Worm (Caenorhabditis elegans): ENCODE data around the gene C16D9.3.

Gene C16D9.3

DNA sequence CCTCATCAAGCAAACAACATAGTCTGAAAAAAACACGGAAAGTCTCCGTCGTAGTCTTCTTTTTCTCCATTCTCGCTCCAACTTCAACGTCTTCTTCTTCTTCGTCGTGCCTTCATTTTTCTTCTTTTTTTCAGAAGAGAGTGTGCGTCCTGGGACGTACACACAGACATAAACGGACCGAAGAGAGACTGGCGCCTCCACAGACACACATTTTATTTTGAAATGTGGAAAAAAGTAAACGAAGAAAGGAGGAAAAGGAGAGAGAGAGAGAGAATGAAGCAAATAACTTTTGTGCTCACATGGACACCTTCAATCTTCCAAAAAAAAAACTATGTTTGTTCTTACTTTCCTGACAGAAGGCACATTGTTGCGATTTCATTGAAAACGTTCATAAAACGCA lies 24.7 kb downstream of the C16D9.3 start:
- no peak for TF ChIP-seq lin-32 (GFP tag; optimal IDR thresholded peaks at IDR 0.05)

ce11 chrV:8213868-8214267 lies 26.0 kb downstream of the C16D9.3 start, which contains the start of gene K07C11.7:
TSS of gene K07C11.7 (minus strand) at chrV:8213968.
- no peak for TF ChIP-seq nhr-237 (tag; optimal IDR thresholded peaks at IDR 0.05)
- no peak for TF ChIP-seq M03D4.4 (tag; optimal IDR thresholded peaks at IDR 0.05)
- TF ChIP-seq cnd-1 (tag; optimal IDR thresholded peaks at IDR 0.05), result no peak
- TF ChIP-seq ztf-11 (tag; optimal IDR thresholded peaks at IDR 0.05), result no peak
- no peak for TF ChIP-seq bed-3 (GFP tag; optimal IDR thresholded peaks at IDR 0.05)
- TF ChIP-seq nhr-12 (tag; optimal IDR thresholded peaks at IDR 0.05), result no peak
- TF ChIP-seq elt-1 (tag; optimal IDR thresholded peaks at IDR 0.05; ENCODE audit: borderline replicate concordance, insufficient read depth), result no peak
- TF ChIP-seq sem-2 (GFP tag; optimal IDR thresholded peaks at IDR 0.05), result no peak
- TF ChIP-seq sptf-1 (tag; optimal IDR thresholded peaks at IDR 0.05), result no peak
- TF ChIP-seq ceh-39 (tag; optimal IDR thresholded peaks at IDR 0.05), result no peak
- TF ChIP-seq ham-2 (GFP tag; optimal IDR thresholded peaks at IDR 0.05), result no peak
- TF ChIP-seq unc-62 (GFP tag; optimal IDR thresholded peaks at IDR 0.05), result no peak
- no peak for TF ChIP-seq lsy-2 (tag; optimal IDR thresholded peaks at IDR 0.05)
- TF ChIP-seq ces-1 (GFP tag; optimal IDR thresholded peaks at IDR 0.05), result no peak
- TF ChIP-seq hlh-1 (tag; optimal IDR thresholded peaks at IDR 0.05), result no peak
- no peak for TF ChIP-seq flh-1 (GFP tag; optimal IDR thresholded peaks at IDR 0.05)
- TF ChIP-seq blmp-1 (tag; optimal IDR thresholded peaks at IDR 0.05), result no peak
- no peak for TF ChIP-seq zip-8 (tag; optimal IDR thresholded peaks at IDR 0.05)
- TF ChIP-seq nhr-2 (tag; optimal IDR thresholded peaks at IDR 0.05), result no peak

DNA sequence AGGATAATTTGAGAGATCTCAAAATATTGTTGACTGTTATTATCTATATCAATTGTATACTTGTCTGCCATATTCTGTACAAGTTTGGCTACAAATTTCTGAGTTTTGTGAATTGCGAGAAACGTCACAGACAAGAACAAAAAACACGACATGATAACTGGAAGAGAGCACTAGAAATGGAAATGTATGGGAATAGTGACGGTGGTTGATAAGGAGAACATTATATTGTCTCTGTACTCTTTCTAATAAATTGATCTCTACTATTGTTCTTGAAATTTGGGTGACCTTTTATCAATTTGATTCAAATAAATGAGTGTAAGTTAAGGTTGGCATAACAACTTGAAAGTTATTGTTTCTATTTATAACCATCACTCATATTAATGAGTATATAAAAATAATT lies 27.0 kb downstream of the C16D9.3 start:
- no peak for TF ChIP-seq elt-1 (tag; optimal IDR thresholded peaks at IDR 0.05; ENCODE audit: borderline replicate concordance, insufficient read depth)
- TF ChIP-seq zip-8 (tag; optimal IDR thresholded peaks at IDR 0.05), result no peak
- TF ChIP-seq M03D4.4 (tag; optimal IDR thresholded peaks at IDR 0.05), result no peak
- no peak for TF ChIP-seq ztf-11 (tag; optimal IDR thresholded peaks at IDR 0.05)
- TF ChIP-seq snpc-4 (tag; optimal IDR thresholded peaks at IDR 0.05), result no peak
- TF ChIP-seq blmp-1 (tag; optimal IDR thresholded peaks at IDR 0.05), result no peak
- TF ChIP-seq nhr-28 (tag; optimal IDR thresholded peaks at IDR 0.05), result no peak
- TF ChIP-seq flh-1 (GFP tag; optimal IDR thresholded peaks at IDR 0.05), result no peak
- TF ChIP-seq tbx-8 (GFP tag; optimal IDR thresholded peaks at IDR 0.05), result no peak
- TF ChIP-seq ham-2 (GFP tag; optimal IDR thresholded peaks at IDR 0.05), result no peak
- TF ChIP-seq unc-39 (tag; optimal IDR thresholded peaks at IDR 0.05), result no peak
- no peak for TF ChIP-seq mls-2 (tag; optimal IDR thresholded peaks at IDR 0.05)
- TF ChIP-seq elt-3 (tag; optimal IDR thresholded peaks at IDR 0.05), result no peak
- TF ChIP-seq nhr-12 (tag; optimal IDR thresholded peaks at IDR 0.05), result no peak
- TF ChIP-seq mab-5 (tag; optimal IDR thresholded peaks at IDR 0.05), result no peak

DNA sequence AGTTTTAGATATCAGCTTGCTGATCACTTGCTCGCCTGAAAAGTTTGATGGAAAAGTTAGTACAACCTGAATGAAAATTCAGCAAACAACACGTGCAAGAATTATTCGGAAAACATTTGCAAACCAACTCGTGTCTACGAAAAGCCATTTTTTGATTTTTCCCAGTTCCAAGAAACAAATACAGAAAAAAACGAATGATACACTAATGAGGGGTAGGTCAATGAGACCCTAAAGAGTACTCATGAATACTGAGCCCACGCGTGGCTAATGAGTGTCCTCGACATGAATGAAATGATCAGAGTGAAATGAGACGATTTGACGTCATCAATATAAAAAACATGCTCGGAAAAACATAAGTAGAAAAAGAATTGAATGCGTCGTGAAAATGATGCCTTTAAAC lies 27.8 kb downstream of the C16D9.3 start:
- no peak for TF ChIP-seq flh-1 (GFP tag; optimal IDR thresholded peaks at IDR 0.05)
- no peak for TF ChIP-seq zip-8 (tag; optimal IDR thresholded peaks at IDR 0.05)
- no peak for TF ChIP-seq unc-62 (GFP tag; optimal IDR thresholded peaks at IDR 0.05)
- no peak for TF ChIP-seq nhr-237 (tag; optimal IDR thresholded peaks at IDR 0.05)
- no peak for TF ChIP-seq nhr-2 (tag; optimal IDR thresholded peaks at IDR 0.05)
- TF ChIP-seq lin-32 (GFP tag; optimal IDR thresholded peaks at IDR 0.05), result no peak
- TF ChIP-seq cnd-1 (tag; optimal IDR thresholded peaks at IDR 0.05), result no peak
- no peak for TF ChIP-seq sptf-1 (tag; optimal IDR thresholded peaks at IDR 0.05)
- no peak for TF ChIP-seq snpc-4 (tag; optimal IDR thresholded peaks at IDR 0.05)
- no peak for TF ChIP-seq blmp-1 (tag; optimal IDR thresholded peaks at IDR 0.05)
- no peak for TF ChIP-seq lin-13 (tag; optimal IDR thresholded peaks at IDR 0.05)
- no peak for TF ChIP-seq elt-1 (tag; optimal IDR thresholded peaks at IDR 0.05; ENCODE audit: borderline replicate concordance, insufficient read depth)
- TF ChIP-seq pha-4 (tag; optimal IDR thresholded peaks at IDR 0.05), result no peak
- TF ChIP-seq ztf-11 (tag; optimal IDR thresholded peaks at IDR 0.05), result no peak

- TF ChIP-seq drap-1 (GFP tag; optimal IDR thresholded peaks at IDR 0.05) (no peak), mab-5 (tag; optimal IDR thresholded peaks at IDR 0.05) (no peak), nhr-237 (tag; optimal IDR thresholded peaks at IDR 0.05) (no peak), ham-2 (GFP tag; optimal IDR thresholded peaks at IDR 0.05) (no peak), unc-120 (tag; optimal IDR thresholded peaks at IDR 0.05; ENCODE audit: poor library complexity, severe bottlenecking) (no peak), flh-1 (GFP tag; optimal IDR thresholded peaks at IDR 0.05) (no peak), nhr-28 (tag; optimal IDR thresholded peaks at IDR 0.05) (no peak), zip-8 (tag; optimal IDR thresholded peaks at IDR 0.05) (no peak), lsy-2 (tag; optimal IDR thresholded peaks at IDR 0.05) (no peak)
Measured at ce11 chrV:8210527-8210926, 29.3 kb downstream of the C16D9.3 start.

Data from whole organism, mixed stage, embryonic.